Worm (Caenorhabditis elegans) whole organism, midembryonic: ENCODE measurements around the gene ZK177.9.

Experiments
- T22C8.4 ChIP-seq: fragments of 200-800 bp; sonication (Bioruptor generic); IDR thresholded peaks from 2 replicates; pipeline ENCODE4 v1.3.6; 2022; ENCODE audit warnings: missing genetic modification characterization, missing compliant biosample characterization
- cog-1 ChIP-seq: sonication (generic microtip); optimal IDR thresholded peaks from 2 replicates; lab custom pipeline; 2016; ENCODE audit warnings: missing genetic modification characterization, missing compliant biosample characterization
- flt-1 ChIP-seq: fragments of 200-800 bp; sonication (Bioruptor generic); IDR thresholded peaks from 2 replicates; pipeline ENCODE4 v1.3.6; 2022; ENCODE audit warnings: missing genetic modification characterization, missing compliant biosample characterization
- klf-2 ChIP-seq: fragments of 200-800 bp; sonication (Bioruptor generic); conservative IDR thresholded peaks from 2 replicates; pipeline ENCODE4 v1.3.6; 2022; ENCODE audit warnings: missing genetic modification reagents, missing genetic modification characterization, missing compliant biosample characterization
- med-1 ChIP-seq: sonication (generic microtip); optimal IDR thresholded peaks from 2 replicates; lab custom pipeline; 2017; ENCODE audit warnings: missing genetic modification characterization, mild to moderate bottlenecking, missing compliant biosample characterization, antibody characterized with exemption, missing genetic modification reagents; ENCODE audit not compliant: insufficient read depth
- ref-1 ChIP-seq: fragments of 200-800 bp; sonication (Bioruptor generic); conservative IDR thresholded peaks from 2 replicates; pipeline ENCODE4 v1.3.6; 2022; ENCODE audit warnings: missing genetic modification reagents, missing genetic modification characterization, missing compliant biosample characterization
- tab-1 ChIP-seq: fragments of 200-800 bp; sonication (Bioruptor generic); IDR thresholded peaks from 2 replicates; pipeline ENCODE4 v1.3.6; 2022; ENCODE audit warnings: missing genetic modification characterization, missing compliant biosample characterization
- ztf-23 ChIP-seq: fragments of 200-800 bp; sonication (Bioruptor generic); IDR thresholded peaks from 2 replicates; pipeline ENCODE4 v1.3.6; 2022; ENCODE audit warnings: missing genetic modification reagents, missing genetic modification characterization, missing compliant biosample characterization

- no peak for TF ChIP-seq cog-1
- no peak for TF ChIP-seq klf-2 (GFP tag; lab: Robert Waterston, UW)
- TF ChIP-seq ref-1 (GFP tag; lab: Robert Waterston, UW) = no peak
- TF ChIP-seq T22C8.4 (GFP tag; lab: Robert Waterston, UW) = no peak
- TF ChIP-seq med-1 (GFP tag; lab: Kevin White, UChicago) = no peak
- TF ChIP-seq flt-1 = no peak
- no peak for TF ChIP-seq tab-1
- no peak for TF ChIP-seq ztf-23 (GFP tag; lab: Robert Waterston, UW)
Measured at ce11 chrII:5498156-5498739, 19.3 kb downstream of the ZK177.9 start, which contains the start of the genes suex-1 and F12A10.9.
